Worm (Caenorhabditis elegans) whole organism, L2 larva: ENCODE results near the gene Y43F8C.16.

ENCODE experiments used
- C34F6.9 ChIP-seq: fragments of 150-350 bp; optimal IDR thresholded peaks from 2 replicates; lab custom pipeline; 2014; ENCODE audit warnings: missing biosample characterization, missing genetic modification characterization
- ZK546.5 ChIP-seq: sonication (generic microtip); optimal IDR thresholded peaks from 2 replicates; lab custom pipeline; 2017; ENCODE audit warnings: missing biosample characterization, missing genetic modification characterization
- alr-1 ChIP-seq: fragments of 150-350 bp; optimal IDR thresholded peaks from 2 replicates; lab custom pipeline; 2014; ENCODE audit warnings: missing biosample characterization, missing genetic modification characterization
- aly-2 ChIP-seq: fragments of 150-350 bp; optimal IDR thresholded peaks from 2 replicates; lab custom pipeline; 2014; ENCODE audit warnings: missing biosample characterization, missing genetic modification characterization
- ama-1 ChIP-seq: fragments of 150-350 bp; optimal IDR thresholded peaks from 2 replicates; lab custom pipeline; 2018; ENCODE audit warnings: inconsistent platforms
- elt-1 ChIP-seq: fragments of 150-350 bp; optimal IDR thresholded peaks from 2 replicates; lab custom pipeline; 2014; ENCODE audit warnings: missing biosample characterization, missing genetic modification characterization
- fos-1 ChIP-seq: fragments of 150-350 bp; optimal IDR thresholded peaks from 2 replicates; lab custom pipeline; 2014; ENCODE audit warnings: missing biosample characterization, missing genetic modification characterization
- gmeb-1 ChIP-seq: fragments of 150-350 bp; optimal IDR thresholded peaks from 2 replicates; lab custom pipeline; 2014; ENCODE audit warnings: missing biosample characterization, missing genetic modification characterization
- lin-13 ChIP-seq: fragments of 150-350 bp; optimal IDR thresholded peaks from 2 replicates; lab custom pipeline; 2014; ENCODE audit warnings: missing biosample characterization, missing genetic modification reagents, missing genetic modification characterization
- nhr-11 ChIP-seq: fragments of 150-350 bp; optimal IDR thresholded peaks from 2 replicates; lab custom pipeline; 2014; ENCODE audit warnings: missing biosample characterization, missing genetic modification characterization
- snpc-4 ChIP-seq: fragments of 150-350 bp; optimal IDR thresholded peaks from 2 replicates; lab custom pipeline; 2014; ENCODE audit warnings: missing biosample characterization, missing genetic modification characterization
- unc-62 ChIP-seq: fragments of 150-350 bp; optimal IDR thresholded peaks from 2 replicates; lab custom pipeline; 2014; ENCODE audit warnings: missing biosample characterization, missing genetic modification reagents, missing genetic modification characterization
- ztf-4 ChIP-seq: fragments of 150-350 bp; optimal IDR thresholded peaks from 2 replicates; lab custom pipeline; 2014; ENCODE audit warnings: missing biosample characterization, missing genetic modification characterization

- TF ChIP-seq elt-1 (tag; lab: Kevin White, UChicago) (no peak), lin-13 (GFP tag; lab: Kevin White, UChicago) (no peak), unc-62 (GFP tag; lab: Kevin White, UChicago) (no peak), alr-1 (no peak), snpc-4 (no peak), ZK546.5 (tag; lab: Kevin White, UChicago) (no peak), fos-1 (tag; lab: Kevin White, UChicago) (no peak), ztf-4 (no peak), ama-1 (lab: Kevin White, UChicago) (no peak), aly-2 (tag; lab: Kevin White, UChicago) (no peak), gmeb-1 (tag; lab: Kevin White, UChicago) (no peak), C34F6.9 (tag; lab: Kevin White, UChicago) (no peak), nhr-11 (tag; lab: Kevin White, UChicago) (no peak)
Observed at ce11 chrV:19745852-19746251, 30.5 kb upstream of the Y43F8C.16 start, which contains the start of gene W04E12.5.
